Worm (Caenorhabditis elegans) whole organism, dauer: ENCODE data around the gene F47B8.8.
"Not testable (repeated sequence)": the region's sequence is repeated elsewhere in the genome, so short reads cannot be mapped to it uniquely, and the experiment has no call there.

Experiments
- unc-62 ChIP-seq: sonication (generic microtip); optimal IDR thresholded peaks from 2 replicates; lab custom pipeline; 2017; ENCODE audit warnings: missing biosample characterization, missing genetic modification reagents, missing genetic modification characterization

The F47B8.8 gene

ce11 chrV:14331477-14331876 is at the start of gene F47B8.8:
F47B8.8 (plus strand) TSS chrV:14331733.
- TF ChIP-seq unc-62 (GFP tag; lab: Kevin White, UChicago), result no peak

DNA sequence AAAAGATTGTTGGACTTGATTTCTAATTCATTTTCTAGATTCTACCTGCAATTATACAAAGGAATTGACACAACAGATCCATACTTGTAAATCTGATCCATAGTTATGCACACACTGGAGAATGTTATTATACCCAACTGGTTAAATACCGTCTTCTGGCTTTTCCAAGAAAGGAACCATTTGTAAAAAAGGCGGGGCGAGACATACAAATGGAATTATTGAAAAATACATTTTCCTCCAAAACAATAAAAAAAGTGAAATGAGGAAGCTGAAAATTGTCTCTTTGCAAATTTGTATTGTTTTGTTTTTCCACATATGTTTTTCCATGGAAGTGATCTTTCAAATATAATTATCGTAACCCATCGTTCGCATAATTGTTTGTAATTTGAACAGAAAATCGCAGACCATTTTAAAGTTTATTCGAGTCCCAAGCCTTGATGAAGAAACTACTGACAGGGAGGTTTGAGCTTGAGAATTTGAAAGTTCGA is 49.3 kb upstream of the F47B8.8 start, which contains the start of the genes srt-74 and F40G12.9:
Gene srt-74, minus strand, starts transcription at position 101 of the 488 bp plus-strand sequence.
Gene F40G12.9, plus strand, starts transcription at position 438 of the 488 bp plus-strand sequence.
- TF ChIP-seq unc-62 (GFP tag; lab: Kevin White, UChicago), result no peak

DNA sequence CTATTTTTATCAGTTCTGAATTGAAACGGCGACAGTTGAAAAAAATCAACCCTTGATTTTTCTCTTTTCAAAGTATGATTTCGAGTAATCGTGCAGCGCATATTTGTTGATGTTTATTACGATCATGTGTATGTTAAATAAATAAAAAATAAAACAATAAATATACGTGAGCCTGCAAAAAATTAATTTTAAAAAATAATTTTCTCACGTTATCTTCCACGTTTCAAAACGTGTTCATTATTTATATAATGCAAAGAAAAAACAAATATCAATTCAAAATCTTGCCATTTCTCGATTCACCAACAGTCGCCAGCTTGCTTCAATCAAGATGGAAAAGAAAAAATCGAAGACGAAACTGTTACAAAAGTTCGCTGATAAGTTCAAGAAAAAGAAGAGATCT is 48.3 kb upstream of the F47B8.8 start, which contains the start of gene F40G12.10:
Gene F40G12.10, plus strand, starts transcription at position 301 of the 400 bp plus-strand sequence.
- no peak for TF ChIP-seq unc-62 (GFP tag; lab: Kevin White, UChicago)

- no peak for TF ChIP-seq unc-62 (GFP tag; lab: Kevin White, UChicago)
Observed at ce11 chrV:14285803-14286202, 45.7 kb upstream of the F47B8.8 start, which contains the start of gene F40G12.11. F40G12.11 (plus strand) TSS chrV:14286171.

DNA sequence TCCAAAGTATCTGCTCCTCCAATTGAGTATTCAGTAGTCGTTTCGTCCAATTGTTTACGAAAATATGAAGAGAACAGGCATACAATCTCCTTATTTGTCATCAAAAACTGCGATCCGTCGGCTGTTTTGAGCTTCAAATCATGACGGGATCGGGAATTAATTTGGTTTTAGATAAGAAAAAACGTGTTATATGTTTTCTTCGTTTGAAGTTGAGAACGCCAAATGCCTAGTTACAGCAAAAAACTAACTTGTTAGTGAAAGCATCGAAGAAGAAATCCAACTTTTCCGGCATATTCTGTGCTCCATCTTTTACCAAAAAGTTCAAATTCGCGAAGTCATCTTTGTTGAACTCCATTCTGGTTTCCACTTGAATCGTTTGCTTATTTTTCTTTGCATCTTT is 42.2 kb upstream of the F47B8.8 start, which contains the start of gene F14D7.1:
Gene F14D7.1, minus strand, starts transcription at position 101 of the 400 bp plus-strand sequence.
- TF ChIP-seq unc-62 (GFP tag; lab: Kevin White, UChicago), result no peak

DNA sequence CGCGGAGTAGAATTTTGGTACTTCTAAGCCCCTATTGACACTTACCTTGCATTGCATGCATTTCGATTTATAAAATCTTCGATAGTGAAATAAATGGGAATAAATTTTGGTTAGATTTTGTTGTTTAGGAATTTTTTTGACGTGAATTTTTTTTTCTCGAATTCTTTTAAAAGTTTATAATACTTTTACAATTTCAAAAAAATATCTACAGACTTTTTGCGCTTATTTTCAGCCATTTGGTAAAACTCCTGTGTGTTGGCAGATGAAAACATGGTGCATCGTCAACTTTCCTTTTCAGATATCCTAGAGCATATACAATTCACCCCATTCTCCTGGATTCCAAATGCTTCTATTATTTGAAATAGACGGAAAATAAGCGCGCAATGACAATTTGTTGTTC is 40.9 kb upstream of the F47B8.8 start, which contains the start of gene F14D7.18:
Gene F14D7.18, minus strand, starts transcription at position 101 of the 400 bp plus-strand sequence.
- no peak for TF ChIP-seq unc-62 (GFP tag; lab: Kevin White, UChicago)

- TF ChIP-seq unc-62 (GFP tag; lab: Kevin White, UChicago), result no peak
Observed at ce11 chrV:14293667-14294194, 37.8 kb upstream of the F47B8.8 start, which contains the start of gene F14D7.2. F14D7.2 (minus strand) TSS chrV:14293717.

ce11 chrV:14294396-14294795 is 37.1 kb upstream of the F47B8.8 start, which contains the start of gene F14D7.9:
F14D7.9 (plus strand) TSS chrV:14294696.
- TF ChIP-seq unc-62 (GFP tag; lab: Kevin White, UChicago), result no peak

ce11 chrV:14296499-14296898 is 35.0 kb upstream of the F47B8.8 start, which contains the start of gene F14D7.3:
F14D7.3 (plus strand) TSS chrV:14296799.
- no peak for TF ChIP-seq unc-62 (GFP tag; lab: Kevin White, UChicago)

DNA sequence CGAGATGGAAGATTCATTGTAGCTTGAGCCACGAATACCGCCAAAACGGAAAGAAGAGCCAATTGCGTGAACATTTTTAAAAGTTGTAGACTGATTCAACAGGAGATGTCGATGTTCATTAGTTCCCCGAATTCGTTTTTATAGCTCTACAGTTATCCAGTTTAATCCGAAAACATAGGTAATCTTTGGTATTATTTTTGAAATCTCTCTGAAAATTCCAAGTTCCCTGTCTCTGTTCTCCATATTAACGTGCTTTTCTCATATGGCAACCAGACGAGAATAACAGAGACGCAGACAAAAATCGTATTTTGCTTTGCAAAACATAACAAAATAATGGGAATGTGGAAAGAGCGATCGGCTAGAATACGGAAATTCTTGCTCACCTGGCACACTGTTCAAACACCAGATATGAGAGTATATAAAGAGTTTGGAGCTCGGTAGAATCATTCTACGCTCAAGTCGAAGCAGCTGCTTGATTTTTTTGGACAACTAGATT is 31.9 kb upstream of the F47B8.8 start, which contains the start of the genes spig-3 and F14D7.12:
Gene spig-3, minus strand, starts transcription at position 101 of the 496 bp plus-strand sequence.
Gene F14D7.12, plus strand, starts transcription at position 446 of the 496 bp plus-strand sequence.
- no peak for TF ChIP-seq unc-62 (GFP tag; lab: Kevin White, UChicago)

- no peak for TF ChIP-seq unc-62 (GFP tag; lab: Kevin White, UChicago)
Observed at ce11 chrV:14301076-14301475, 30.5 kb upstream of the F47B8.8 start, which contains the start of gene F14D7.6. F14D7.6 (plus strand) TSS chrV:14301413.

- not testable (repeated sequence) for TF ChIP-seq unc-62 (GFP tag; lab: Kevin White, UChicago)
Observed at ce11 chrV:14306771-14307170, 24.8 kb upstream of the F47B8.8 start, which contains the start of gene spig-4. spig-4 (minus strand) TSS chrV:14306871.

DNA sequence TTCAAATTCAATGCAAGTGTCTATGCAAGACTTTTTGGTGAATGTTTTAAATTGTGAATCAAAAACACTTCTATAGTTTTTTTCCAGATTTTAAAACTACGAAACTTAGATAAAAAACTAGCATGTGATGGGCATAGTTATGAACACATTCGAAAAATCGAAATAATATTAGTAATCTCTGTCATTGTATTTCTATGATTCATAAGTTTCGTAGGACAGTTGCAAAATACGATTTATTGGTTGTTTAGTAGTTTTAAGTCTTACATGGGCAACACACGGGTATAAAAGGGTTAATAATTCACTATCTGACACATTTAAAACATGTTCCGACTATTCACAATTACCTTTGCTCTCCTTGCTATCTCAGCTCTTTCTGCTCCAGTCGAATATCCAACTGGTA is 23.4 kb upstream of the F47B8.8 start, which contains the start of gene spig-5:
Gene spig-5, plus strand, starts transcription at position 301 of the 400 bp plus-strand sequence.
- TF ChIP-seq unc-62 (GFP tag; lab: Kevin White, UChicago), result not testable (repeated sequence)

DNA sequence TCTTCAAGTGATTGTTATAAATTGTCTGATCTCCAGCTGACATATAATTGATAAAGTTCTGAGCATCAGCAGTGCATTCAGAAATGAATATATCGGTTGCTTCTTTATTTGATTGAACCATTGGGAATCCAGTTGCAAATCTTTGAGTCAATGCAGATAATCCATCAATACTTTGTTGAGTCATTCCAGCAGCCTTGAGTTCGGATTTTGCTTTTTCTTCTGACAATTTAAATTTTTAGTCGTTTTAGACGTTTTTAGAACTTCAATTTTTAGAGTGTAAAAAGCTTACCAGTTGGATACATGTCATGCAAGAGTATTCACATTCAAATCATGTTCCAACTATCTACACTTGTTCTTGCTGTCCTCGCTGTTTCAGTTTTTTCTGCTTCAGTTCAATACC is 21.9 kb upstream of the F47B8.8 start, which contains the start of gene F14D7.14:
Gene F14D7.14, plus strand, starts transcription at position 301 of the 400 bp plus-strand sequence.
- TF ChIP-seq unc-62 (GFP tag; lab: Kevin White, UChicago), result not testable (repeated sequence)

- TF ChIP-seq unc-62 (GFP tag; lab: Kevin White, UChicago), result no peak
Observed at ce11 chrV:14311115-14311514, 20.4 kb upstream of the F47B8.8 start, which contains the start of gene ddn-3. ddn-3 (minus strand) TSS chrV:14311215.

- no peak for TF ChIP-seq unc-62 (GFP tag; lab: Kevin White, UChicago)
Observed at ce11 chrV:14312695-14313094, 18.8 kb upstream of the F47B8.8 start, which contains the start of gene F14D7.8. F14D7.8 (minus strand) TSS chrV:14312795.
